Fruit fly (Drosophila melanogaster): ENCODE measurements around the gene CG14563.
A peak's percentile ranks its signal among the peaks of the same experiment; 100 is the strongest.

Gene CG14563

DNA sequence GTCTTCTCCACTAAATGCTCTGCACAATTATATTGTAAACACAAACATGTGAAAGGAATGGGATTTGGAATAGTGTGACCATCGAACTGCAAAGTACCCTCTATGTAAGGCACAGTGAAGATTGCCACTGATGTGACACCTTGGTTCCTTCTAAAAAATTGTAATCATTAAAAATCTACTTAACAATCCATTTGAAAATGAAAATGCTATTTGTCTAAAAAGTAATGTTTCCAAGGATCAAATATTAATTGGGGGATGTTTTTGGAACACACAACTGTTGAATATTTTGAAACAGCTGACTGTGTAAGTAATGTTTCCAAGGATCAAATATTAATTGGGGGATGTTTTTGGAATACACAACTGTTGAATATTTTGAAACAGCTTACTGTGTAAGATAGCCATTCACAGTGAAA is 14.0 kb downstream of the CG14563 start, which contains the start of gene CG32448 (continued):
- peak; percentile 80 for TF ChIP-seq dysf (GFP tag; IDR thresholded peaks at IDR 0.05)
- peak; percentile 54 for TF ChIP-seq Sox102F (GFP tag; optimal IDR thresholded peaks at IDR 0.05)
- TF ChIP-seq CG17802 (tag; optimal IDR thresholded peaks at IDR 0.05), result peak; percentile 42
- no peak for TF ChIP-seq Camta (GFP tag; optimal IDR thresholded peaks at IDR 0.05)
- TF ChIP-seq CG11723 (GFP tag; optimal IDR thresholded peaks at IDR 0.05), result no peak
- TF ChIP-seq disco-r (GFP tag; optimal IDR thresholded peaks at IDR 0.05), result no peak
- TF ChIP-seq CG12942 (GFP tag; optimal IDR thresholded peaks at IDR 0.05), result peak; percentile 50
- TF ChIP-seq CG1602 (GFP tag; optimal IDR thresholded peaks at IDR 0.05), result peak; percentile 65
- peak; percentile 41 for TF ChIP-seq CG9437 (GFP tag; optimal IDR thresholded peaks at IDR 0.05)
- peak; percentile 75 for TF ChIP-seq HLH54F (GFP tag; optimal IDR thresholded peaks at IDR 0.05)
- peak; percentile 71 for TF ChIP-seq bab2 (GFP tag; optimal IDR thresholded peaks at IDR 0.05)
- TF ChIP-seq schlank (tag; optimal IDR thresholded peaks at IDR 0.05), result peak; percentile 1
- no peak for TF ChIP-seq luna (GFP tag; optimal IDR thresholded peaks at IDR 0.05)
- peak; percentile 64; the same call in 1 of the 3 replicates for TF ChIP-seq Dbx (GFP tag; IDR thresholded peaks at IDR 0.05)
- TF ChIP-seq CG12391 (tag; optimal IDR thresholded peaks at IDR 0.05), result peak; percentile 68
- no peak for TF ChIP-seq pfk (GFP tag; optimal IDR thresholded peaks at IDR 0.05)
- no peak for TF ChIP-seq toy (GFP tag; IDR thresholded peaks at IDR 0.05)
- no peak for TF ChIP-seq insv (GFP tag; optimal IDR thresholded peaks at IDR 0.05)
- no peak for TF ChIP-seq ftz-f1 (GFP tag; optimal IDR thresholded peaks at IDR 0.05)
- TF ChIP-seq lov (optimal IDR thresholded peaks at IDR 0.05), result no peak
- 0 out of 3 replicates have a peak, but pooled peaks have one; percentile 40 for TF ChIP-seq lov (GFP tag; IDR thresholded peaks at IDR 0.05)
- peak; percentile 62; the same call in 1 of the 2 replicates for TF ChIP-seq CG32772 (GFP tag; IDR thresholded peaks at IDR 0.05)
- no peak for TF ChIP-seq tna (GFP tag; IDR thresholded peaks at IDR 0.05; ENCODE audit: partially characterized antibody)
- no peak for TF ChIP-seq ash1 (GFP tag; optimal IDR thresholded peaks at IDR 0.05)
- peak; percentile 34 for TF ChIP-seq Oli (tag; optimal IDR thresholded peaks at IDR 0.05)
- TF ChIP-seq sens-2 (GFP tag; IDR thresholded peaks at IDR 0.05), result no peak
- TF ChIP-seq yki (optimal IDR thresholded peaks at IDR 0.05), result no peak
- TF ChIP-seq en (GFP tag; optimal IDR thresholded peaks at IDR 0.05), result peak; percentile 47
- TF ChIP-seq trh (GFP tag; optimal IDR thresholded peaks at IDR 0.05), result peak; percentile 31
- no peak for TF ChIP-seq fd3F (GFP tag; optimal IDR thresholded peaks at IDR 0.05)
- 0 out of 2 replicates have a peak, but pooled peaks have one; percentile 27 for TF ChIP-seq CG8765 (GFP tag; IDR thresholded peaks at IDR 0.05)
- TF ChIP-seq sr (GFP tag; IDR thresholded peaks at IDR 0.05), result 0 out of 3 replicates have a peak, but pooled peaks have one; percentile 23
- TF ChIP-seq kni (GFP tag; optimal IDR thresholded peaks at IDR 0.05), result no peak
- TF ChIP-seq prd (optimal IDR thresholded peaks at IDR 0.05), result no peak
- peak; percentile 87 for TF ChIP-seq prd (GFP tag; IDR thresholded peaks at IDR 0.05)
- peak; percentile 19; the same call in 1 of the 2 replicates for TF ChIP-seq CG13287 (GFP tag; IDR thresholded peaks at IDR 0.05; ENCODE audit: partially characterized antibody)
- TF ChIP-seq CG12659 (GFP tag; optimal IDR thresholded peaks at IDR 0.05), result peak; percentile 55
- no peak for TF ChIP-seq CG31365 (tag; optimal IDR thresholded peaks at IDR 0.05)
- TF ChIP-seq CG1529 (GFP tag; optimal IDR thresholded peaks at IDR 0.05), result peak; percentile 1
- no peak for TF ChIP-seq CG7271 (tag; optimal IDR thresholded peaks at IDR 0.05)
- no peak for TF ChIP-seq nerfin-2 (GFP tag; IDR thresholded peaks at IDR 0.05; ENCODE audit: partially characterized antibody)
- TF ChIP-seq rib (GFP tag; IDR thresholded peaks at IDR 0.05), result no peak
- no peak for TF ChIP-seq Dp (GFP tag; optimal IDR thresholded peaks at IDR 0.05)
- peak; percentile 47 for TF ChIP-seq Side (GFP tag; optimal IDR thresholded peaks at IDR 0.05)
- peak; percentile 71 for TF ChIP-seq ken (GFP tag; IDR thresholded peaks at IDR 0.05)
- TF ChIP-seq aop (GFP tag; IDR thresholded peaks at IDR 0.05), result 0 out of 2 replicates have a peak, but pooled peaks have one; percentile 30
- TF ChIP-seq sim (GFP tag; IDR thresholded peaks at IDR 0.05), result no peak
- TF ChIP-seq chinmo (GFP tag; IDR thresholded peaks at IDR 0.05; ENCODE audit: partially characterized antibody), result no peak
- TF ChIP-seq vvl (GFP tag; IDR thresholded peaks at IDR 0.05), result peak; percentile 83
- no peak for TF ChIP-seq eve (GFP tag; optimal IDR thresholded peaks at IDR 0.05)
- peak; percentile 60; the same call in 2 of the 3 replicates for TF ChIP-seq B-H1 (GFP tag; IDR thresholded peaks at IDR 0.05)
- no peak for TF ChIP-seq pb (GFP tag; optimal IDR thresholded peaks at IDR 0.05)

All from whole organism, embryonic.